Worm (Caenorhabditis elegans) whole organism, mixed stage, embryonic: Measurements from ENCODE around the gene C18H7.4.

Experiments
- M03D4.4 ChIP-seq: sonication (generic microtip); optimal IDR thresholded peaks from 2 replicates; lab custom pipeline; 2017; ENCODE audit warnings: mild to moderate bottlenecking, missing genetic modification characterization, missing compliant biosample characterization
- ces-1 ChIP-seq: fragments of 150-350 bp; optimal IDR thresholded peaks from 2 replicates; lab custom pipeline; 2014; ENCODE audit warnings: missing biosample characterization, missing genetic modification reagents, missing genetic modification characterization
- lin-13 ChIP-seq: fragments of 150-350 bp; optimal IDR thresholded peaks from 2 replicates; lab custom pipeline; 2014; ENCODE audit warnings: missing biosample characterization, missing genetic modification characterization
- lin-32 ChIP-seq: fragments of 200-800 bp; sonication (Bioruptor generic); optimal IDR thresholded peaks from 2 replicates; lab custom pipeline; 2018; ENCODE audit warnings: mild to moderate bottlenecking, missing genetic modification characterization, missing compliant biosample characterization
- lsy-2 ChIP-seq: fragments of 150-350 bp; optimal IDR thresholded peaks from 2 replicates; lab custom pipeline; 2014; ENCODE audit warnings: missing biosample characterization, missing genetic modification characterization
- nhr-12 ChIP-seq: fragments of 150-350 bp; optimal IDR thresholded peaks from 2 replicates; lab custom pipeline; 2014; ENCODE audit warnings: missing biosample characterization, missing genetic modification characterization
- nhr-76 ChIP-seq: sonication (generic microtip); optimal IDR thresholded peaks from 2 replicates; lab custom pipeline; 2017; ENCODE audit warnings: missing biosample characterization, missing genetic modification characterization
- sem-2 ChIP-seq: fragments of 200-800 bp; sonication (Bioruptor generic); optimal IDR thresholded peaks from 2 replicates; lab custom pipeline; 2018; ENCODE audit warnings: mild to moderate bottlenecking, missing genetic modification characterization, missing compliant biosample characterization
- snpc-4 ChIP-seq: fragments of 150-350 bp; optimal IDR thresholded peaks from 2 replicates; lab custom pipeline; 2014; ENCODE audit warnings: missing biosample characterization, missing genetic modification characterization
- unc-39 ChIP-seq: fragments of 150-350 bp; optimal IDR thresholded peaks from 2 replicates; lab custom pipeline; 2014; ENCODE audit warnings: missing biosample characterization, missing genetic modification characterization
- ztf-11 ChIP-seq: fragments of 150-350 bp; optimal IDR thresholded peaks from 2 replicates; lab custom pipeline; 2014; ENCODE audit warnings: missing biosample characterization, missing genetic modification characterization

DNA sequence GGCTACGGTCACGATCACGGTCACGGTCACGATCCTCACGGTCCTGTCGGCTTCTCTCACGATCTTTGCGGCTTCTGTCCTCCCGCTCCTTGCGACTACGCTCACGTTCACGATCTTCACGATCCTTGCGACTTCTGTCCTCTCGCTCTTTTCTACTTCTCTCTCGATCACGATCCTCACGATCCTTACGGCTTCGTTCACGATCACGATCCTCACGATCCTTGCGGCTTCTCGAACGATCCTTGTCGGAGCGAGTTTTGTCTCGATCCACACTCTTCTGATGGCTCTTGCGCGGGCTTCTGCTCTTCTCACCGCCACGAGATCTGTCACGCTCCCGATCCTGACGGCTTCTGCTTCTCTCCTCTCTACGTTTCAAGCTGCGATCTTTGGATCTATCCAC is 12.6 kb upstream of the C18H7.4 start:
- TF ChIP-seq unc-39: no peak
- no peak for TF ChIP-seq lin-13 (tag; lab: Kevin White, UChicago)
- TF ChIP-seq ztf-11: no peak
- TF ChIP-seq ces-1: no peak
- TF ChIP-seq lin-32 (GFP tag; lab: Kevin White, UChicago): no peak
- no peak for TF ChIP-seq snpc-4 (tag; lab: Kevin White, UChicago)
- TF ChIP-seq sem-2: no peak
- TF ChIP-seq nhr-76 (tag; lab: Kevin White, UChicago): no peak
- TF ChIP-seq nhr-12 (tag; lab: Kevin White, UChicago): no peak
- TF ChIP-seq M03D4.4 (tag; lab: Kevin White, UChicago): no peak
- TF ChIP-seq lsy-2 (tag; lab: Kevin White, UChicago): no peak
